Worm (Caenorhabditis elegans): ENCODE measurements around the gene Y116A8C.37.

- TF ChIP-seq flt-1 (GFP tag; IDR thresholded peaks at IDR 0.05) (no peak), klf-2 (GFP tag; conservative IDR thresholded peaks at IDR 0.05) (no peak), ztf-23 (GFP tag; IDR thresholded peaks at IDR 0.05) (no peak), T22C8.4 (GFP tag; IDR thresholded peaks at IDR 0.05) (no peak)
These were observed 44.0 kb upstream of the Y116A8C.37 start for ce11 chrIV:17174980-17175379.
